Worm (Caenorhabditis elegans) whole organism, dauer: ENCODE data around the gene T19D2.3.

Source experiments
- unc-62 ChIP-seq: sonication (generic microtip); optimal IDR thresholded peaks from 2 replicates; lab custom pipeline; 2017; ENCODE audit warnings: missing biosample characterization, missing genetic modification reagents, missing genetic modification characterization

The T19D2.3 gene

DNA sequence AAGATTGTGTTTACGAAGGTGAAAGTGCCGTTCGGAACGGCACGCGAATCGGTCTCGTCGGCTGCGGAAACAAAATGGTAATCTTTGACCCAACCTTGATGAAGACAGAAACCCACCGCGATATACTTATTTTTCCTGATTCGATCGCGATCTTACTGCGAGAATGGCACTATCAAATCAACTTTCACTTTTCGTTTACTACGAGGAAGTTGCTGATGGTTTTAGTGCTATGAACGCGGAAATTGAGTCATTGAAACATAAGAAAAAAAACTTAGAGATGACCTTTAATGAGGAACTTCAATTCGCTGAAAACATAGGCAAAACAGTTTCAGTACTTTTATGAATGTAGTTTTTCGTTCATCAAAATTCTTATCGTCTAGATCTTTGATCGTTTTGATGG lies 6.4 kb upstream of the T19D2.3 start:
- no peak for TF ChIP-seq unc-62 (GFP tag; lab: Kevin White, UChicago)

DNA sequence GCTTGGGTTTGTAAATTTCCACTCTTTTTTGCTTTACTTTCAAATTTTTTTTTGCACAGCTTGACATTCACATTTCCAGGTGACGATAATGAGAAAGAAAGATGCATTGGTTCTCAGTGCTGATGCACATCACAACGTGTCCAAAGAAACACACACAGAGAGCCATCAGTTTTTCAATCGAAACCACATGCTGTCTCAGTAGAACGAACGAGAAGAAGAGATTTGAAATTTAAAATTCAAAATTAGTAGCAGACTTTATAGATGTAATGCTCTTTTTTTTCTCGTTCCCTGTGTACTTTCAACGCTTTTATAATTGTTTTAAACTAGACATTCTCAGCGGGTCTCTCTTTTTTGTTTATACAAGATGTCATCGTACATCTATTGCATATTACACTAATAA lies 1.6 kb upstream of the T19D2.3 start:
- TF ChIP-seq unc-62 (GFP tag; lab: Kevin White, UChicago), result no peak

DNA sequence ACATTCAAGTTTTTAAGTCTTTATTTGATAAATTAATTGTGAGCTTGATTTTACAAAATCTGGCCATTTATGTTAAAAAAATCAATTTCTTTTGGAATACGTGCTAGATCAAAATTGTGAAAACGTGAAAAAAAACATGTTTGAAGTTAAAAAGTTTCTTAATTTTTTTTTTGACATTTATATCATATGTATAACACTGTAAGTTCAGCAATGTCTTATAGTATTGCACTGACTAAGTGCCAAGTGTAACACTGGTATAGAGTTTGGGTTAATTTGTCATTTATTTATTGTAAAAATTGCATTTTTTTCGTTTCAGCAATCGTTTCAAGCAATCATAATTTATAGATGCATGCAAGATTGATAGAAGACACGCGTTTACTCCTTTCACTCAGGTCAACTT lies 1.2 kb upstream of the T19D2.3 start:
- no peak for TF ChIP-seq unc-62 (GFP tag; lab: Kevin White, UChicago)

DNA sequence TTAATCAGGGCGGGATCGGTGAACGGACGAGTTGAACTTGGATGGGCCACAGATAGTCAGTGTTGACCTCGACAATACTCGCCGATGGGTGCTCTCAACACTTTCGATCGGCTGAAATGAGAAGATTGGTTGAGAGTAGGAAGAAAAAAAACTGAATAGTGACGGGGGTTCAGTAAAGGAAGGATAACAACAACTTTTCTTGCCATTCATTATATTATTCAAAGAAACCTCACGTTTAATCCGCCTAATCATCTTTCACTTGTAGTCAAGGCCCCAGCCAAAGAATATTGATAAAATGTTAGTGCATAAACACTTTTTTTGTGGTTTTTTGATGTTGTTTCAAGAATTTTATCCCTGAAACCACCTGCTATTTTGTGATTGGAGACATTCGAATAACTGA lies 3.2 kb downstream of the T19D2.3 start, which contains the start of gene T19D2.13:
T19D2.13 (minus strand) TSS at position 101 of the 400 bp plus-strand sequence.
- no peak for TF ChIP-seq unc-62 (GFP tag; lab: Kevin White, UChicago)

DNA sequence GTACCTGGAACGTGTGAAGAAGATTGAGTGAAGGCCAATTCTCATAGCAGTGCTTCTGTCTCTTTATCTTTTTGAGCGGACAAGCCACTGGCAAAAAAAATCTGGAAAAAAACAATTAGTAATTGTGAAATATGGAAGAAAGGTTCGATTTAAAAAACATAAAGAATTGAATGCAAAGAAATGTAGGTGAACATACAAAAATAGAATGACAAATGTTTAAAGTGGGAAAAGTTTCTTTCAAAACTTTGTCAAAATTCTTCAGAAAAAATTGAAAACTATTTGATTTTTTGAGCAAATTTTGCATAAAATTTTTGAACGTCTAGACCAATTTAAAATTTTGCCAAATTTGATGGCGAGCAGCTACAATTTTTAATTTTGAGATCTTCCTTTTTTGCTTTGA lies 4.2 kb downstream of the T19D2.3 start, which contains the start of gene ptp-4A2:
ptp-4A2 (minus strand) TSS at position 101 of the 400 bp plus-strand sequence.
- no peak for TF ChIP-seq unc-62 (GFP tag; lab: Kevin White, UChicago)

DNA sequence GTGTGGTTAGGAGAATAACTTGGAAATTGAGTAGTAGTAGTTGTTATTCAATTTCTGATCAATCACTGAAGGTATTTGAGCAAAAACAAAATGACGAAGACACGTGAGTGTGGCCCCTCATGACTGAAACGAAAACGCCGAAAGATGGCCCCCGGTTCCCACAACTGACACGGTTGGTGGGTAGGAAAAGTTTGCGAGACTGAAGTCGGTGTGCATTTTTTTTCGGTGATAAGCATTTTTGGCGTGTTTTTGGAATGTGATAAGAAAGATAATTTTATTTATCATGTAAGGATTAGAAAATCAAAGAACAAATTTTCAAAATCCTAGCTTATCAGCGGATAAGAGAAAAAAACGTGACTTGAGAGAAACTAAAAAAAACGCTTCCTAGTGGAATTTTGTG lies 5.0 kb downstream of the T19D2.3 start:
- no peak for TF ChIP-seq unc-62 (GFP tag; lab: Kevin White, UChicago)

DNA sequence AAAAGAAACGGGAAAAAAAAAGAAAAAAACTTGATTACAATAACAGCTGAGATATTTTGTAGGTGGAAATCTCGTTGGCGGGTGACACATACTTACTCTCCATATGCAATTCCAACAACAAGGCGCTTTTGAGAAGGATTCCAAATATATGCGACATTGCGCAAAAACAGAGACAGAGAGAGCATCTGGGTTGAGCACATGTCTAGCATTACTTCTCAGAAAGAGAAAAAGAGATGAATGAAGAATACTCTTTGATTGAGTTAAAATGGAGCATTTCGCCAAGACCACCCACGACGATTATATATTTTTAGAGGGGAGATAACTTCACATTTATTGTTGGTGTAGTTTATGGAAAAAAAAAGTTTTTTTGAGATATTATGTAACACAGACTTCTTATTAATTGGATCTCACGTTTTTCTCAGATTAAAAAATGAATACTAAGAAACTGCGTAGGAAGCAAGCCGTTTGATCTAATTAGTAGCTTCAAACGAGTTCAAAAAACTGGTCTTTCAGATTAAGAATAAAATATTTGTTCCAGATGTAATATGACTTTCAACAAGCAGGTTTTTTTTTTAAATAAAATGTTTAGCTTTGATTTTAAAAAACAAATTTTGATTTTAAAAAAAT lies 6.0 kb downstream of the T19D2.3 start:
- TF ChIP-seq unc-62 (GFP tag; lab: Kevin White, UChicago), result no peak

DNA sequence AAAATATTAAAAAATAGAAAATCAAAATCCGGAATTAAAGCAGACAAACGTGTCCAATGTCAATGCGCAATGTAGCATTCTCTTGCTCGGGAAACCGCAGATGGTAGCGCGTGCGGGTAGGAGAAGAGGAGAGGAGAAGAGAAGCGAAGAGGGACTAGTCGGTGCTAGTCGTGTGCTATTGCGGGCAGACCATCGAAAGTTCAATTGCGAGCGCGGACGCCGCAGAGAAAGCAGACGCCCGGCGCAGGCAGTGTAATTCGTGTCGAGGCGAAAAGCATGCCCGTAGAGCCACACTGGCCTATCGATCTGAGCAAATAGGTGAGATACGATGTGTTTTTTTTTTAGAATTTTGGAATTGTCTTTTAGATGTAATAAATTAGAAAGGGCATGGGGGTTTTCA lies 6.6 kb downstream of the T19D2.3 start:
- TF ChIP-seq unc-62 (GFP tag; lab: Kevin White, UChicago), result no peak

DNA sequence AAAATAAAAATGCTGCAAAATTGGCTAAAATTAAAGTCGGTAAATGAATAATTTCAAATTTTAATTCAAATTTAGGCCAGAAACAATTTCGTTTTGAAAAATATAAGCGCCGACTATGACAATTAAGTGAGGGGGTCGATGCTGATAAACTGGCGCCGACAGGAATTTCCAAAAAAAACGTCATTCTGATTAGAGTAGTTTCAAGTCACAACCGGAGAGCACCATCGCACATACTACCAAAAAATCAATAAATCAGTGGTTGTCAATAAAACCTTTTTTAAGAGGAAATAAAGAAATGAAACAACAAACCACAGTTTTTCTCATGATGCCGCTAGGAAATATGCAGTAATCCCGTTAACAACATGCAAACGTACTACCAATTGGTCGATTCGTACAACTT lies 10.0 kb downstream of the T19D2.3 start:
- no peak for TF ChIP-seq unc-62 (GFP tag; lab: Kevin White, UChicago)

DNA sequence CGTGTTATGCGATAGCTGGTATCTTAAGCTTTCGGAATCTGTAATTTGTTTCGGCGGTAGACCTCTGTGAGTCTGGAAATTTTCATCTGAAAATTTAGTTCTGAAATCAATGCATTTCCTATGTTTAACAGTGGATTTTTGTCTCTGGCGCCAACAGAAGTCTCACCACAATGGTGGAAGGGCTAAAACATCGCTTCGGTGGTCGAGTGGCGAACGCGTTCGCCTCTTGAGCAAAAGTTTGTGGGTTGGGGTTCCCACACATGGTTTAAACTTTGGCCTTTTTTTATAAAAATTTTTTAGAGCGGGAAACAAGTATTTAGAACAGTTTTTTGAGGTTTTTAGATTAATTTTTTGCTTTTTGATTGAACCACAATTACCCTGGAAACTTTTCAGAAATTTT lies 10.7 kb downstream of the T19D2.3 start:
- no peak for TF ChIP-seq unc-62 (GFP tag; lab: Kevin White, UChicago)

DNA sequence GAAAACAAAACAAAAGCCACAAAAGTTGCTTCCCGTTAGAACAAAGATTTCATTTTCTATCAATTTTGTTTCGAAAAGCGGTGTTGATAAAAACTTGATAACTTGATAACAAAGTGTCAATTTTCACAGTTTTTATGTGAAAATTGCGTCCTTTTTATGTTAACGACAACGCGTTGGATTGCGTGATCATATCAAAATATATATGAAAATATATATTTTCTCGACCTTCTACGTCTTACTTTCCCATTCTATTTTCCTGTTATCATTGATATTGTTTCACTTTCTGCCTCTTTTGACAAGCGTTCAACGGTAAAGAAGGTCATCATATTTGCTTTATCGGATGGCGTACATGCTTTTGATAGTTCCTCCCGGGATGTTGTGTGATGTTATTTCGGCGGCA lies 13.7 kb downstream of the T19D2.3 start:
- TF ChIP-seq unc-62 (GFP tag; lab: Kevin White, UChicago), result no peak

DNA sequence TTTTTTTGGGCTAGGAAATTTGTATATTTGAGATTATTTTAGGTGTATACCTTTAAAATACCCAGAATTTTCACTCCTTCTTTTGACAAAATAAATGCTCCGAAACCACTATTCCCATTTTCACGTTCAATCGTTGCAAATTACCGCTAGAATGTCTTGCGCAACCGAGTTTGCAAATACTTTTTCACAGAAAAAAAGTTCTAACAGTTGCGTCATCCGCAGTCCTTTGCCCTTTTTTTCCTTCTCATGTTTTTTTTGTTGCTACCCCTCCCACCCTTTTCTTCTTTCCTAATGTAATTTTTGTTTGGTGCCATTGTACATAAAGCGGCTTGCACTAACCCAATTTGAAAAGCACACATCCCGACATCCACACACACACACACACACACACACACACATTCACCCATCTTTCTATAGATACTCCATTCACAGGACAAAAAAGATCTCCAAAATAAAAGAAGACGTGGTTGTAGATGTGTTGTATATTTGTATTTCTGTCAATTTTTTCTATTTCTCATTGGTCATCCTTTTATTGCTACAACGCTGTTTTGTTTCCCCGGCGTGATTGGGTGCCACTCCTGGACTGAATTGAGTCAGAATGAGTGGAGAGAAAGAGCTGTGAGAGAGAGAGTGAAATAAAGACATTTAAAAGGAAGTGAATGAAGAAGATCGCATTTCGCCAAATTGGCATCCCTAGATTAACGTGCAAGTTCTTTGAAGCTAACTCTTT lies 18.6 kb downstream of the T19D2.3 start:
- no peak for TF ChIP-seq unc-62 (GFP tag; lab: Kevin White, UChicago)

DNA sequence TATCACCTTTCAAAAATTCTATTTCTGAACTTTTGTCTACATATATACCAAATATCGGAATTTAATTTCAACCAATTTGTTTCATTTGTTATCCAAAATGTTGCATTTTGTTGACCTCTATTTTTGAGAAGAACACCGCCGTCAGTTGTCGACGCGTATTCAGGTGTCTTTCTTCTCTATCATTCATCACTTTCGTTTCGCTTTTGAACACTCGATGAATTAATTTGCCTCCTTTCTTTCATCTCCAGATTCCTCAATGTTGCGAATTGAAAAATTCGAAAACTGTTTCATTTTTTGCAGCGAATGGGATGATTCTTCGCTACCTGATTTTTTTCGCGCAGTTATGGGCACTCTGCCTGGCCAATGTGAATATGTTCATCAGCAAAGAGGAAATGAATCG lies 19.2 kb downstream of the T19D2.3 start, which contains the start of gene lin-18:
lin-18 (plus strand) TSS at position 301 of the 400 bp plus-strand sequence.
- no peak for TF ChIP-seq unc-62 (GFP tag; lab: Kevin White, UChicago)

DNA sequence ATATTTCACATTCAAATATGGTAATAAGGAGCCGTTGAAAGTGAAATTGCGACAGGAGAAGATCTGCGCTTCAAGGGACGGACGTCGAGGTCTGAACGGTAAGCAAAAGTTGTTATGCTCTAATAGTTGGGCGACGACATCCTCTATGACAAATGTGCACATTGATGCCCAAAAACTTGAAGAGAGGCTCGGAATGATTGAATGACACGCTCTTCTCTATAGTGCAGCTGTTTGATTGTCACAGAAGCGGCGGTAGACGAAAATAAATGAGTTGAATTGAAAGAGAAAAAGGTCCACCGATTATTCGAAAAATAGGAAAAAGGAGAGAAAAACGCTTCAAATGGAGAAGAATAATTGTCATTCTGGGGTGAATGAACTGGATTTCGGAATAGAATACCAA lies 20.2 kb downstream of the T19D2.3 start:
- TF ChIP-seq unc-62 (GFP tag; lab: Kevin White, UChicago), result no peak

DNA sequence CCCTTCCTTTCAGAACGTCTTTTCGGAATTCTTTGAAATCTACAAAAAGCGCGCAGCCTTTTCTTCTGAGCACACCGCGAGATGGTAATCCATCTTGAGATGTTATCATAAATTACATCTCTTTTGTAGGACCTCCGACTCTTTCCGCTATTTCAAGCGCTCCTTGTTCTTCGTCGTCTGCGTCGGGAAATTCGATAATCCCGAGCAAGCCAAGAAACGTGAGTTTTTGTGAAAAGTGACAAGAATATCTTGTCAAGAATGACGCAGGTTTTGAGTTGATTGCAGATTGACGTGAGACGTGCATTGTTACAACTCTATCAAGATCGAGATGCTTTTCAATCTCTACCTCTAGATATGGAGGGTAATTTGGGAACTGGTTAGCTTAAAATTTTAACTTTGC lies 21.3 kb downstream of the T19D2.3 start:
- no peak for TF ChIP-seq unc-62 (GFP tag; lab: Kevin White, UChicago)

DNA sequence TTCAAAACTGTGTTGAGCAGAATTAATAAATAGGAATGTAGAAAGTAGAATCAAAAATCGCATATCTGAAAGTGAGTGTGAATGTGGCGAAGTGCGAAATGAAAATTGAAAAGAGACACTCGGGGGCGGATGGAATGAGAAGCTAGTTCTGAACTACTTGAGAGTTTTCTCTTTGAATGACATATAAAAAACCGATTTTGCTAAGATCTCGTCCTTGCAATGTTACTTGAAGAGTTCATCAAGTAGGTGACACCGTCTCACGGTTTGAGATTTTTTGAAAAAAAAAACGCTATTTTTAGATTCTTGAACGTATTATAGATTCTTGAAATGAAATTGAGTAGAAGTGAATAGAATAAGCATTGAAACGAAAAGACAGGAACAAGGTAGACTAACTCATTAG lies 27.3 kb downstream of the T19D2.3 start, which contains the start of gene C16B8.2:
C16B8.2 (minus strand) TSS at position 101 of the 400 bp plus-strand sequence.
- no peak for TF ChIP-seq unc-62 (GFP tag; lab: Kevin White, UChicago)
